Worm (Caenorhabditis elegans) whole organism, early embryonic: ENCODE measurements around the gene K04G11.1.

Experiments used
- B0310.2 ChIP-seq: sonication (generic microtip); optimal IDR thresholded peaks from 2 replicates; lab custom pipeline; 2016; ENCODE audit warnings: mild to moderate bottlenecking, missing genetic modification characterization, missing compliant biosample characterization
- F13C5.2 ChIP-seq: sonication (generic microtip); optimal IDR thresholded peaks from 2 replicates; lab custom pipeline; 2017; ENCODE audit warnings: mild to moderate bottlenecking, missing genetic modification characterization, inconsistent platforms, missing compliant biosample characterization
- aly-1 ChIP-seq: sonication (generic microtip); optimal IDR thresholded peaks from 2 replicates; lab custom pipeline; 2016; ENCODE audit warnings: missing genetic modification characterization, missing compliant biosample characterization
- ama-1 ChIP-seq: fragments of 150-350 bp; optimal IDR thresholded peaks from 2 replicates; lab custom pipeline; 2014
- ceh-13 ChIP-seq: fragments of 200-800 bp; sonication (Bioruptor generic); optimal IDR thresholded peaks from 2 replicates; lab custom pipeline; 2018; ENCODE audit warnings: mild to moderate bottlenecking, missing genetic modification characterization, missing compliant biosample characterization
- ceh-36 ChIP-seq: sonication (generic microtip); optimal IDR thresholded peaks from 2 replicates; lab custom pipeline; 2016; ENCODE audit warnings: missing genetic modification characterization, inconsistent platforms, missing compliant biosample characterization
- ets-7 ChIP-seq: sonication (generic microtip); optimal IDR thresholded peaks from 2 replicates; lab custom pipeline; 2016; ENCODE audit warnings: missing genotype, missing genetic modification characterization, missing compliant biosample characterization
- flt-1 ChIP-seq: fragments of 200-800 bp; sonication (Bioruptor generic); IDR thresholded peaks from 2 replicates; pipeline ENCODE4 v1.3.6; 2022; ENCODE audit warnings: missing genetic modification characterization, missing compliant biosample characterization
- hmbx-1 ChIP-seq: sonication (generic microtip); optimal IDR thresholded peaks from 2 replicates; lab custom pipeline; 2016; ENCODE audit warnings: mild to moderate bottlenecking, missing genetic modification characterization, missing compliant biosample characterization
- hmg-4 ChIP-seq: fragments of 200-800 bp; sonication (Bioruptor generic); optimal IDR thresholded peaks from 2 replicates; lab custom pipeline; 2018; ENCODE audit warnings: mild to moderate bottlenecking, missing genetic modification characterization, missing compliant biosample characterization
- hnd-1 ChIP-seq: sonication (generic microtip); optimal IDR thresholded peaks from 2 replicates; lab custom pipeline; 2016; ENCODE audit warnings: missing genetic modification characterization, missing compliant biosample characterization
- pes-1 ChIP-seq: fragments of 200-800 bp; sonication (Bioruptor generic); IDR thresholded peaks from 2 replicates; pipeline ENCODE4 v1.3.6; 2022; ENCODE audit warnings: missing genetic modification reagents, missing genetic modification characterization, missing compliant biosample characterization
- scrt-1 ChIP-seq: fragments of 200-800 bp; sonication (Bioruptor generic); IDR thresholded peaks from 2 replicates; pipeline ENCODE4 v1.3.6; 2022; ENCODE audit warnings: missing genetic modification characterization, missing compliant biosample characterization
- sea-1 ChIP-seq: fragments of 200-800 bp; sonication (Bioruptor generic); conservative IDR thresholded peaks from 2 replicates; pipeline ENCODE4 v1.3.6; 2022; ENCODE audit warnings: missing genetic modification characterization, missing compliant biosample characterization
- tbx-11 ChIP-seq: fragments of 200-800 bp; sonication (Bioruptor generic); IDR thresholded peaks from 2 replicates; pipeline ENCODE4 v1.3.6; 2022; ENCODE audit warnings: missing genetic modification characterization, missing compliant biosample characterization
- tbx-37 ChIP-seq: fragments of 200-800 bp; sonication (Bioruptor generic); conservative IDR thresholded peaks from 2 replicates; pipeline ENCODE4 v1.3.6; 2022; ENCODE audit warnings: missing genetic modification reagents, missing genetic modification characterization, missing compliant biosample characterization
- tra-4 ChIP-seq: sonication (generic microtip); optimal IDR thresholded peaks from 2 replicates; lab custom pipeline; 2017; ENCODE audit warnings: missing genetic modification characterization, missing compliant biosample characterization

Gene K04G11.1

ce11 chrX:14326578-14326977, 8.7 kb upstream of the K04G11.1 start:
- TF ChIP-seq tra-4: no peak
- TF ChIP-seq flt-1 (GFP tag; lab: Robert Waterston, UW): no peak
- TF ChIP-seq aly-1 (tag; lab: Kevin White, UChicago): no peak
- no peak for TF ChIP-seq scrt-1 (GFP tag; lab: Robert Waterston, UW)
- TF ChIP-seq ceh-13 (GFP tag; lab: Kevin White, UChicago): no peak
- TF ChIP-seq tbx-11 (GFP tag; lab: Robert Waterston, UW): no peak
- TF ChIP-seq hnd-1 (tag; lab: Kevin White, UChicago): no peak

- no peak for TF ChIP-seq aly-1 (tag; lab: Kevin White, UChicago)
- no peak for TF ChIP-seq hmbx-1 (tag; lab: Kevin White, UChicago)
- TF ChIP-seq scrt-1 (GFP tag; lab: Robert Waterston, UW): no peak
- no peak for TF ChIP-seq pes-1 (GFP tag; lab: Robert Waterston, UW)
- TF ChIP-seq sea-1 (GFP tag; lab: Robert Waterston, UW): no peak
Observed at ce11 chrX:14327398-14327797, 7.9 kb upstream of the K04G11.1 start, which contains the start of gene C11H1.7. TSS of gene C11H1.7 (plus strand) at chrX:14327409.

- TF ChIP-seq pes-1 (GFP tag; lab: Robert Waterston, UW): no peak
- TF ChIP-seq flt-1 (GFP tag; lab: Robert Waterston, UW): no peak
- TF ChIP-seq tbx-11 (GFP tag; lab: Robert Waterston, UW): no peak
- no peak for TF ChIP-seq hnd-1 (tag; lab: Kevin White, UChicago)
Observed at ce11 chrX:14329348-14329747, 6.0 kb upstream of the K04G11.1 start.

ce11 chrX:14334151-14334550, 1.2 kb upstream of the K04G11.1 start:
- TF ChIP-seq pes-1 (GFP tag; lab: Robert Waterston, UW): no peak
- no peak for TF ChIP-seq hnd-1 (tag; lab: Kevin White, UChicago)
- no peak for TF ChIP-seq aly-1 (tag; lab: Kevin White, UChicago)
- no peak for TF ChIP-seq tra-4
- TF ChIP-seq tbx-11 (GFP tag; lab: Robert Waterston, UW): no peak
- TF ChIP-seq ama-1 (lab: Kevin White, UChicago): no peak
- TF ChIP-seq hmg-4 (GFP tag; lab: Kevin White, UChicago): no peak
- no peak for TF ChIP-seq scrt-1 (GFP tag; lab: Robert Waterston, UW)
- TF ChIP-seq tbx-37: no peak
- no peak for TF ChIP-seq B0310.2 (tag; lab: Kevin White, UChicago)
- no peak for TF ChIP-seq ceh-13 (GFP tag; lab: Kevin White, UChicago)
- no peak for TF ChIP-seq sea-1 (GFP tag; lab: Robert Waterston, UW)
- TF ChIP-seq ets-7 (tag; lab: Kevin White, UChicago): no peak
- no peak for TF ChIP-seq ceh-36

ce11 chrX:14335621-14336020, 301 bp downstream of the K04G11.1 start:
- no peak for TF ChIP-seq tbx-37
- no peak for TF ChIP-seq tbx-11 (GFP tag; lab: Robert Waterston, UW)
- TF ChIP-seq flt-1 (GFP tag; lab: Robert Waterston, UW): no peak
- no peak for TF ChIP-seq B0310.2 (tag; lab: Kevin White, UChicago)
- no peak for TF ChIP-seq ama-1 (lab: Kevin White, UChicago)
- no peak for TF ChIP-seq pes-1 (GFP tag; lab: Robert Waterston, UW)
- no peak for TF ChIP-seq aly-1 (tag; lab: Kevin White, UChicago)
- TF ChIP-seq sea-1 (GFP tag; lab: Robert Waterston, UW): no peak
- TF ChIP-seq F13C5.2 (tag; lab: Kevin White, UChicago): no peak
- no peak for TF ChIP-seq hnd-1 (tag; lab: Kevin White, UChicago)
- no peak for TF ChIP-seq hmbx-1 (tag; lab: Kevin White, UChicago)
- no peak for TF ChIP-seq tra-4
- no peak for TF ChIP-seq ceh-36
- no peak for TF ChIP-seq ets-7 (tag; lab: Kevin White, UChicago)
- TF ChIP-seq scrt-1 (GFP tag; lab: Robert Waterston, UW): no peak
- no peak for TF ChIP-seq ceh-13 (GFP tag; lab: Kevin White, UChicago)
- no peak for TF ChIP-seq hmg-4 (GFP tag; lab: Kevin White, UChicago)

- TF ChIP-seq ets-7 (tag; lab: Kevin White, UChicago) (no peak), tbx-11 (GFP tag; lab: Robert Waterston, UW) (no peak), aly-1 (tag; lab: Kevin White, UChicago) (no peak), F13C5.2 (tag; lab: Kevin White, UChicago) (no peak), ceh-36 (no peak), flt-1 (GFP tag; lab: Robert Waterston, UW) (no peak), ama-1 (lab: Kevin White, UChicago) (no peak), scrt-1 (GFP tag; lab: Robert Waterston, UW) (no peak), hmbx-1 (tag; lab: Kevin White, UChicago) (no peak), hmg-4 (GFP tag; lab: Kevin White, UChicago) (no peak), hnd-1 (tag; lab: Kevin White, UChicago) (no peak), ceh-13 (GFP tag; lab: Kevin White, UChicago) (no peak), tbx-37 (no peak), tra-4 (no peak), sea-1 (GFP tag; lab: Robert Waterston, UW) (no peak), B0310.2 (tag; lab: Kevin White, UChicago) (no peak), pes-1 (GFP tag; lab: Robert Waterston, UW) (no peak)
Observed at ce11 chrX:14338896-14339295, 3.6 kb downstream of the K04G11.1 start.

ce11 chrX:14339723-14340122, 4.4 kb downstream of the K04G11.1 start:
- TF ChIP-seq F13C5.2 (tag; lab: Kevin White, UChicago) (no peak), aly-1 (tag; lab: Kevin White, UChicago) (no peak), hnd-1 (tag; lab: Kevin White, UChicago) (no peak), tra-4 (no peak), ceh-13 (GFP tag; lab: Kevin White, UChicago) (no peak), B0310.2 (tag; lab: Kevin White, UChicago) (no peak), flt-1 (GFP tag; lab: Robert Waterston, UW) (no peak), scrt-1 (GFP tag; lab: Robert Waterston, UW) (no peak), sea-1 (GFP tag; lab: Robert Waterston, UW) (no peak), pes-1 (GFP tag; lab: Robert Waterston, UW) (no peak), ets-7 (tag; lab: Kevin White, UChicago) (no peak), tbx-11 (GFP tag; lab: Robert Waterston, UW) (no peak), ceh-36 (no peak), tbx-37 (no peak), hmbx-1 (tag; lab: Kevin White, UChicago) (no peak), ama-1 (lab: Kevin White, UChicago) (no peak), hmg-4 (GFP tag; lab: Kevin White, UChicago) (no peak)
